Worm (Caenorhabditis elegans) whole organism, L4 larva: Measurements from ENCODE around the gene F26F2.11.

Experiments
- F26F4.8 ChIP-seq: fragments of 200-800 bp; sonication (Bioruptor generic); conservative IDR thresholded peaks from 2 replicates; pipeline ENCODE4 v1.3.6; 2022; ENCODE audit warnings: missing genetic modification characterization, missing compliant biosample characterization
- F44E2.7 ChIP-seq: fragments of 200-800 bp; sonication (Bioruptor generic); IDR thresholded peaks from 2 replicates; pipeline ENCODE4 v2.1.2; 2022; ENCODE audit warnings: missing genetic modification characterization, missing compliant biosample characterization
- F49E8.2 ChIP-seq: sonication (generic microtip); optimal IDR thresholded peaks from 2 replicates; lab custom pipeline; 2016; ENCODE audit warnings: missing compliant biosample characterization, mild to moderate bottlenecking, missing genetic modification characterization, borderline replicate concordance
- R02D3.7 ChIP-seq: fragments of 150-350 bp; sonication (generic microtip); optimal IDR thresholded peaks from 3 replicates; lab custom pipeline; 2014; ENCODE audit warnings: missing biosample characterization, missing genetic modification characterization
- T20F7.1 ChIP-seq: fragments of 200-800 bp; sonication (Bioruptor generic); optimal IDR thresholded peaks from 2 replicates; lab custom pipeline; 2018; ENCODE audit warnings: mild to moderate bottlenecking, missing genetic modification characterization, missing compliant biosample characterization
- T26A8.4 ChIP-seq: fragments of 200-800 bp; sonication (Bioruptor generic); IDR thresholded peaks from 2 replicates; pipeline ENCODE4 v1.3.6; 2022; ENCODE audit warnings: missing genetic modification characterization, missing compliant biosample characterization
- Y105C5A.15 ChIP-seq: fragments of 200-800 bp; sonication (Bioruptor generic); IDR thresholded peaks from 2 replicates; pipeline ENCODE4 v1.3.6; 2022; ENCODE audit warnings: missing genetic modification characterization, missing compliant biosample characterization
- Y48G9A.11 ChIP-seq: fragments of 200-800 bp; sonication (Bioruptor generic); IDR thresholded peaks from 2 replicates; pipeline ENCODE4 v1.3.6; 2022; ENCODE audit warnings: missing genetic modification reagents, missing genetic modification characterization, missing compliant biosample characterization
- ZK546.5 ChIP-seq, 2 experiments: sonication (generic microtip); optimal IDR thresholded peaks; 2 replicates each; lab custom pipeline; 2017; ENCODE audit warnings: missing biosample characterization in 2 of 2, missing genetic modification characterization in 2 of 2
- aly-2 ChIP-seq: sonication (generic microtip); optimal IDR thresholded peaks from 2 replicates; lab custom pipeline; 2018; ENCODE audit warnings: missing biosample characterization, missing genetic modification characterization
- ama-1 ChIP-seq: fragments of 150-350 bp; optimal IDR thresholded peaks from 2 replicates; lab custom pipeline; 2014; ENCODE audit warnings: inconsistent platforms, mixed read lengths
- ceh-44 ChIP-seq: fragments of 200-800 bp; sonication (Bioruptor generic); IDR thresholded peaks from 2 replicates; pipeline ENCODE4 v1.3.6; 2022; ENCODE audit warnings: missing genetic modification reagents, missing genetic modification characterization, missing compliant biosample characterization
- ceh-62 ChIP-seq: sonication (generic microtip); optimal IDR thresholded peaks from 2 replicates; lab custom pipeline; 2017; ENCODE audit warnings: missing biosample characterization, missing genetic modification characterization
- ces-1 ChIP-seq: fragments of 150-350 bp; sonication (generic microtip); optimal IDR thresholded peaks from 4 replicates; lab custom pipeline; 2014; ENCODE audit warnings: missing biosample characterization, missing genetic modification reagents, missing genetic modification characterization
- daf-16 ChIP-seq, 3 experiments: sonication (generic microtip); optimal IDR thresholded peaks; 2 replicates each; lab custom pipeline; 2016 to 2017; ENCODE audit warnings: missing genetic modification characterization in 3 of 3, missing genetic modification reagents in 3 of 3, mild to moderate bottlenecking in 2 of 3, missing compliant biosample characterization in 2 of 3, missing biosample characterization in 1 of 3, moderate library complexity in 1 of 3
- dmd-8 ChIP-seq: fragments of 200-800 bp; sonication (Bioruptor generic); IDR thresholded peaks from 2 replicates; pipeline ENCODE4 v1.3.6; 2022; ENCODE audit warnings: missing genetic modification characterization, missing compliant biosample characterization
- dmd-9 ChIP-seq: fragments of 200-800 bp; sonication (Bioruptor generic); IDR thresholded peaks from 2 replicates; pipeline ENCODE4 v1.3.6; 2022; ENCODE audit warnings: missing genetic modification reagents, missing genetic modification characterization, missing compliant biosample characterization
- dpl-1 ChIP-seq: fragments of 150-350 bp; optimal IDR thresholded peaks from 2 replicates; lab custom pipeline; 2014; ENCODE audit warnings: missing biosample characterization, missing genetic modification reagents, missing genetic modification characterization
- duxl-1 ChIP-seq: sonication (generic microtip); optimal IDR thresholded peaks from 2 replicates; lab custom pipeline; 2016; ENCODE audit warnings: mild to moderate bottlenecking, missing genetic modification characterization, moderate library complexity, missing compliant biosample characterization; ENCODE audit not compliant: poor library complexity
- fos-1 ChIP-seq: fragments of 150-350 bp; optimal IDR thresholded peaks from 2 replicates; lab custom pipeline; 2014; ENCODE audit warnings: missing biosample characterization, missing genetic modification characterization
- gei-8 ChIP-seq: fragments of 200-800 bp; sonication (Bioruptor generic); optimal IDR thresholded peaks from 2 replicates; lab custom pipeline; 2018; ENCODE audit warnings: mild to moderate bottlenecking, missing genetic modification characterization, missing compliant biosample characterization
- hif-1 ChIP-seq, 2 experiments: sonication (generic microtip); optimal IDR thresholded peaks; 2 replicates each; lab custom pipeline; 2016 to 2017; ENCODE audit warnings: missing compliant biosample characterization in 2 of 2, missing genetic modification characterization in 2 of 2, missing genetic modification reagents in 2 of 2, missing genotype in 2 of 2, mild to moderate bottlenecking in 1 of 2
- hlh-11 ChIP-seq: fragments of 200-800 bp; sonication (Bioruptor generic); optimal IDR thresholded peaks from 2 replicates; lab custom pipeline; 2018; ENCODE audit warnings: mild to moderate bottlenecking, missing genetic modification characterization, missing compliant biosample characterization
- hlh-30 ChIP-seq: sonication (generic microtip); optimal IDR thresholded peaks from 2 replicates; lab custom pipeline; 2017; ENCODE audit warnings: antibody characterized with exemption, mild to moderate bottlenecking, missing genetic modification characterization, missing compliant biosample characterization; ENCODE audit not compliant: insufficient read depth
- hmg-1.1 ChIP-seq: fragments of 200-800 bp; sonication (Bioruptor generic); IDR thresholded peaks from 2 replicates; pipeline ENCODE4 v1.3.6; 2022; ENCODE audit warnings: missing genetic modification reagents, missing genetic modification characterization, missing compliant biosample characterization
- lin-1 ChIP-seq: fragments of 200-800 bp; sonication (Bioruptor generic); IDR thresholded peaks from 2 replicates; pipeline ENCODE4 v1.3.6; 2022; ENCODE audit warnings: missing genetic modification reagents, missing genetic modification characterization, missing compliant biosample characterization
- lin-13 ChIP-seq: fragments of 150-350 bp; optimal IDR thresholded peaks from 2 replicates; lab custom pipeline; 2014; ENCODE audit warnings: missing biosample characterization, missing genetic modification reagents, missing genetic modification characterization
- lin-15B ChIP-seq: fragments of 150-350 bp; sonication (generic microtip); optimal IDR thresholded peaks from 3 replicates; lab custom pipeline; 2014; ENCODE audit warnings: missing biosample characterization, missing genetic modification characterization
- lir-3 ChIP-seq: sonication (generic microtip); optimal IDR thresholded peaks from 2 replicates; lab custom pipeline; 2016; ENCODE audit warnings: mild to moderate bottlenecking, missing genetic modification characterization, missing compliant biosample characterization
- mdl-1 ChIP-seq, 2 experiments: fragments of 150-350 bp in 1 of 2; sonication (generic microtip) in 1 of 2; optimal IDR thresholded peaks; 2 replicates each; lab custom pipeline; 2014 to 2017; ENCODE audit warnings: missing biosample characterization in 2 of 2, missing genetic modification characterization in 2 of 2
- mdt-29 ChIP-seq: fragments of 200-800 bp; sonication (Bioruptor generic); IDR thresholded peaks from 2 replicates; pipeline ENCODE4 v1.3.6; 2022; ENCODE audit warnings: missing genetic modification reagents, missing genetic modification characterization, missing compliant biosample characterization
- mes-2 ChIP-seq: sonication (generic microtip); optimal IDR thresholded peaks from 2 replicates; lab custom pipeline; 2016; ENCODE audit warnings: missing genotype, mild to moderate bottlenecking, missing genetic modification characterization, missing compliant biosample characterization; ENCODE audit not compliant: poor library complexity, severe bottlenecking
- mxl-3 ChIP-seq: fragments of 200-800 bp; sonication (Bioruptor generic); optimal IDR thresholded peaks from 2 replicates; lab custom pipeline; 2018; ENCODE audit warnings: mild to moderate bottlenecking, missing genetic modification characterization, missing compliant biosample characterization
- nhr-10 ChIP-seq: fragments of 150-350 bp; optimal IDR thresholded peaks from 2 replicates; lab custom pipeline; 2014; ENCODE audit warnings: missing biosample characterization, missing genetic modification characterization
- nhr-237 ChIP-seq: sonication (generic microtip); optimal IDR thresholded peaks from 2 replicates; lab custom pipeline; 2017; ENCODE audit warnings: missing biosample characterization, missing genetic modification characterization
- nhr-28 ChIP-seq: fragments of 150-350 bp; optimal IDR thresholded peaks from 2 replicates; lab custom pipeline; 2014; ENCODE audit warnings: missing biosample characterization, missing genetic modification characterization
- nhr-41 ChIP-seq: fragments of 200-800 bp; sonication (Bioruptor generic); IDR thresholded peaks from 2 replicates; pipeline ENCODE4 v1.3.6; 2022; ENCODE audit warnings: missing genetic modification reagents, missing genetic modification characterization, missing compliant biosample characterization
- nhr-42 ChIP-seq: fragments of 200-800 bp; sonication (Bioruptor generic); IDR thresholded peaks from 2 replicates; pipeline ENCODE4 v1.3.6; 2022; ENCODE audit warnings: missing genetic modification characterization, missing compliant biosample characterization
- nhr-6 ChIP-seq: fragments of 150-350 bp; optimal IDR thresholded peaks from 2 replicates; lab custom pipeline; 2014; ENCODE audit warnings: missing biosample characterization, missing genetic modification characterization
- nhr-76 ChIP-seq: fragments of 150-350 bp; optimal IDR thresholded peaks from 2 replicates; lab custom pipeline; 2014; ENCODE audit warnings: missing biosample characterization, missing genetic modification characterization
- nhr-77 ChIP-seq: fragments of 150-350 bp; optimal IDR thresholded peaks from 2 replicates; lab custom pipeline; 2014; ENCODE audit warnings: missing biosample characterization, missing genetic modification characterization
- php-3 ChIP-seq: fragments of 200-800 bp; sonication (Bioruptor generic); IDR thresholded peaks from 2 replicates; pipeline ENCODE4 v1.3.6; 2022; ENCODE audit warnings: missing genetic modification reagents, missing genetic modification characterization, missing compliant biosample characterization
- rbr-2 ChIP-seq: sonication (generic microtip); optimal IDR thresholded peaks from 2 replicates; lab custom pipeline; 2016; ENCODE audit warnings: missing genotype, missing genetic modification characterization, missing compliant biosample characterization
- set-16 ChIP-seq: fragments of 200-800 bp; sonication (Bioruptor generic); IDR thresholded peaks from 2 replicates; pipeline ENCODE4 v1.3.6; 2022; ENCODE audit warnings: missing genetic modification reagents, missing genetic modification characterization, missing compliant biosample characterization
- skn-1 ChIP-seq: fragments of 150-350 bp; optimal IDR thresholded peaks from 2 replicates; lab custom pipeline; 2014; ENCODE audit warnings: missing biosample characterization, missing genetic modification characterization
- unc-130 ChIP-seq: sonication (generic microtip); optimal IDR thresholded peaks from 2 replicates; lab custom pipeline; 2016; ENCODE audit warnings: missing genetic modification reagents, missing genetic modification characterization, missing compliant biosample characterization
- unc-39 ChIP-seq: sonication (generic microtip); optimal IDR thresholded peaks from 2 replicates; lab custom pipeline; 2017; ENCODE audit warnings: missing biosample characterization, missing genetic modification characterization
- zag-1 ChIP-seq: fragments of 150-350 bp; optimal IDR thresholded peaks from 2 replicates; lab custom pipeline; 2014; ENCODE audit warnings: missing biosample characterization, missing genetic modification characterization
- zfp-2 ChIP-seq: sonication (generic microtip); optimal IDR thresholded peaks from 2 replicates; lab custom pipeline; 2016; ENCODE audit warnings: mild to moderate bottlenecking, missing genetic modification characterization, missing compliant biosample characterization
- zip-11 ChIP-seq: fragments of 200-800 bp; sonication (Bioruptor generic); IDR thresholded peaks from 2 replicates; pipeline ENCODE4 v1.3.6; 2022; ENCODE audit warnings: missing genetic modification characterization, missing compliant biosample characterization
- ztf-7 ChIP-seq: fragments of 150-350 bp; optimal IDR thresholded peaks from 2 replicates; lab custom pipeline; 2014; ENCODE audit warnings: missing biosample characterization, missing genetic modification characterization

Gene F26F2.11

DNA sequence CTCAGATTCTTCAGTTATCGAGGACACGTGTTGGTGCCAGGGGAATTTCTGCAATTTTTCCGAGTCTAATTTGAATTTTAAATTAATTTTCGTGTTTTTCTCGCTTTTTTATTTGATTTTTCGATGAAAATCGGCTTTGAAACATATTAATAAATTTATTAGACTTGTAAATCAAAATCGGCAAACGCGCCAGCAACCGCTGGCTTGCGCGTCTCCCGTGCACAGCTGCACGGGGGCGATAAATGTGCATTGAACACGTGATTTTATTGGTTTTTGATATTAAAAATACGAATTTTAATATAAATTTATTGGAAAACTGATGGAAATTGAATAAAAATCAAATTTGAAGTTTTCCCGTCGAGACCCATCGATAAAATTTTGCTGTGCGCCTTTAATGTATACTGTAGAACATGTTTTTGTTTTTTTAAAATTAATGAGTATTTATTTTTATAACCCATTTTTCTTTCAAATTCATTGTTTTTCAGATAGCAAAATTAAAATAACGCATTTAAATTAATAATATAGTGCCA lies 15.0 kb downstream of the F26F2.11 start, which contains the start of gene F26F2.7:
Gene F26F2.7 (plus strand): TSS at position 480 of the 530 bp plus-strand sequence.
- TF ChIP-seq ama-1: no peak
- peak; percentile 66 for TF ChIP-seq unc-130
- TF ChIP-seq zag-1 (tag; lab: Kevin White, UChicago): no peak
- TF ChIP-seq lin-13: peak; percentile 68
- peak; percentile 21 for TF ChIP-seq nhr-6 (tag; lab: Kevin White, UChicago)
- TF ChIP-seq F26F4.8 (GFP tag; lab: Robert Waterston, UW): no peak
- no peak for TF ChIP-seq gei-8 (GFP tag; lab: Kevin White, UChicago)
- no peak for TF ChIP-seq set-16 (GFP tag; lab: Robert Waterston, UW)
- TF ChIP-seq daf-16 (GFP tag; optimal IDR thresholded peaks at IDR 0.05; lab: Kevin White, UChicago): peak; percentile 17 to 37
- TF ChIP-seq daf-16 (tag; optimal IDR thresholded peaks at IDR 0.05; lab: Kevin White, UChicago): no peak
- TF ChIP-seq dmd-8 (GFP tag; lab: Robert Waterston, UW): no peak
- no peak for TF ChIP-seq ces-1 (GFP tag; lab: Kevin White, UChicago)
- TF ChIP-seq fos-1 (tag; lab: Kevin White, UChicago): no peak
- TF ChIP-seq T26A8.4 (GFP tag; lab: Robert Waterston, UW): peak; percentile 70; the same call in 1 of the 2 replicates
- peak; percentile 94 for TF ChIP-seq F49E8.2 (tag; lab: Kevin White, UChicago)
- no peak for TF ChIP-seq nhr-237 (tag; lab: Kevin White, UChicago)
- TF ChIP-seq nhr-28 (tag; lab: Kevin White, UChicago): peak; percentile 67
- no peak for TF ChIP-seq nhr-41
- no peak for TF ChIP-seq ZK546.5 (tag; optimal IDR thresholded peaks at IDR 0.05; lab: Kevin White, UChicago)
- TF ChIP-seq lir-3 (tag; lab: Kevin White, UChicago): no peak
- no peak for TF ChIP-seq skn-1
- TF ChIP-seq nhr-10: no peak
- no peak for TF ChIP-seq R02D3.7 (tag; lab: Kevin White, UChicago)
- no peak for TF ChIP-seq Y48G9A.11 (GFP tag; lab: Robert Waterston, UW)
- no peak for TF ChIP-seq aly-2 (tag; lab: Kevin White, UChicago)
- TF ChIP-seq mes-2 (tag; lab: Kevin White, UChicago): peak; percentile 88
- TF ChIP-seq mdl-1 (tag; optimal IDR thresholded peaks at IDR 0.05; lab: Kevin White, UChicago): peak; percentile 19 to 81
- peak; percentile 92; the same call in 1 of the 2 replicates for TF ChIP-seq php-3 (GFP tag; lab: Robert Waterston, UW)
- TF ChIP-seq hmg-1.1 (GFP tag; lab: Robert Waterston, UW): peak; percentile 84
- TF ChIP-seq ceh-62 (tag; lab: Kevin White, UChicago): no peak
- TF ChIP-seq zfp-2: no peak
- TF ChIP-seq rbr-2 (tag; lab: Kevin White, UChicago): peak; percentile 84
- peak; percentile 65; the same call in 1 of the 2 replicates for TF ChIP-seq lin-1 (GFP tag; lab: Robert Waterston, UW)
- peak in 1 of 2 experiments; percentile 66 for TF ChIP-seq hif-1 (tag; optimal IDR thresholded peaks at IDR 0.05; lab: Kevin White, UChicago)
- TF ChIP-seq nhr-42 (GFP tag; lab: Robert Waterston, UW): peak; percentile 74; the same call in 1 of the 2 replicates
- peak; percentile 95 for TF ChIP-seq hlh-11 (tag; lab: Kevin White, UChicago)
- TF ChIP-seq mdt-29 (GFP tag; lab: Robert Waterston, UW): peak; percentile 75; the same call in 1 of the 2 replicates
- no peak for TF ChIP-seq lin-15B (tag; lab: Kevin White, UChicago)
- TF ChIP-seq ceh-44 (GFP tag; lab: Robert Waterston, UW): no peak
- TF ChIP-seq nhr-77 (tag; lab: Kevin White, UChicago): peak; percentile 72
- peak; percentile 70; the same call in 1 of the 2 replicates for TF ChIP-seq dmd-9 (GFP tag; lab: Robert Waterston, UW)
- TF ChIP-seq hlh-30 (tag; lab: Kevin White, UChicago): peak; percentile 98
- no peak for TF ChIP-seq zip-11
- TF ChIP-seq mxl-3: peak; percentile 47
- TF ChIP-seq nhr-76 (tag; lab: Kevin White, UChicago): no peak
- TF ChIP-seq ztf-7 (tag; lab: Kevin White, UChicago): no peak
- 0 out of 2 replicates have a peak, but pooled peaks have one; percentile 47 for TF ChIP-seq F44E2.7 (GFP tag; lab: Robert Waterston, UW)
- no peak for TF ChIP-seq Y105C5A.15 (GFP tag; lab: Robert Waterston, UW)
- peak; percentile 80 for TF ChIP-seq duxl-1
- TF ChIP-seq dpl-1 (GFP tag; lab: Kevin White, UChicago): peak; percentile 79
- no peak for TF ChIP-seq T20F7.1 (GFP tag; lab: Kevin White, UChicago)
- TF ChIP-seq unc-39 (tag; lab: Kevin White, UChicago): no peak
